Worm (Caenorhabditis elegans): ENCODE data around the gene gst-17.

DNA sequence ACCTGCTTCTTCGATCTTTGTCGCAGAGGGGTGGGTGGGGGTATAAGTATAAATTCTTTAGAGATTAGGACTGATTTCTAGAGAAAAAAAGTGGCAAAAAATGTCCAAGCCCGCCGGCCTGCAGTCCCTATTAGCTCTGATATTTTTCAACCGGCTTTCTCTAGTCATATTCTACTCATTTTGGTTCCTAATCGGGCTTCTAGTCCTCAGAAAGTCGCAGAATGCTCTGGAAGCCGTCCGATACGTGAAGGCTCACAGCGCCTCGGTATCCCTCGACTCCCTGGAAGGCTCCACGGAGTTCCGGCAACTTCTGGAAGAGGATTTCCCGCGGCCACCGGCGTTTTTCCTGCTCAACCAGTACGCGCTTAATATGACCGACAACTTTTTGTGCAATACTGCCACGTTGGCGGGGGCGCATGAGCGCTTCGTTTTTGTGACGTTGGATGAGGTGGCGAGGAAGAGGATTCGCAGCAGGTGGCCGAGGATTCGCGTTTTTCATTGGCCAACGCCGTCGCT is 44.9 kb downstream of the gst-17 start, which contains the start of gene Y48E1B.8:
- TF ChIP-seq tlf-1 (GFP tag; optimal IDR thresholded peaks at IDR 0.05) (no peak), attf-5 (GFP tag; optimal IDR thresholded peaks at IDR 0.05) (no peak), zim-3 (tag; optimal IDR thresholded peaks at IDR 0.05) (no peak), atf-7 (tag; optimal IDR thresholded peaks at IDR 0.05) (no peak), attf-3 (GFP tag; conservative IDR thresholded peaks at IDR 0.05) (no peak), ama-1 (optimal IDR thresholded peaks at IDR 0.05) (no peak), ama-1 (GFP tag; optimal IDR thresholded peaks at IDR 0.05) (no peak), efl-1 (GFP tag; optimal IDR thresholded peaks at IDR 0.05) (no peak), K11D2.4 (GFP tag; IDR thresholded peaks at IDR 0.05) (no peak), F57A8.1 (GFP tag; optimal IDR thresholded peaks at IDR 0.05) (no peak), ceh-58 (GFP tag; IDR thresholded peaks at IDR 0.05) (no peak), hmg-1.2 (GFP tag; IDR thresholded peaks at IDR 0.05) (no peak), dpl-1 (GFP tag; optimal IDR thresholded peaks at IDR 0.05) (no peak)
